Fruit fly (Drosophila melanogaster): ENCODE data around the gene Ir7f.

Ir7f gene

DNA sequence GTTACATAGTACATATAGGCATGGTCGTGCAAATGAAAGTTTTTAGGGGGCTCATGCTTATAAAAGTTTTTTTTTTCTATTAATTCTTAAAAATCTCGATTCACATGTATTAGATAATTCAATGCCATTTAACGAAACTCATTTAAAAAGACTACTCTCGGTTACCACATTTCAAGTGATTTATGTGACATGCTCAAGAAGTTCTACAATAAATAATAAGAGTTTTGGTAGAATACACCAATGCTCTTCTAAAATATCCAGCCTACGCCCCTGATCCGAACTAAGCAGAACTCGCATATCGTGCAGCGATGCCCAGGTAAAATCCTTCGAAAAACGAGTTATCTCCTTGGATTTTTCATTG lies 8.7 kb upstream of the Ir7f start (continued):
- no peak for TF ChIP-seq grau (tag; optimal IDR thresholded peaks at IDR 0.05)
- TF ChIP-seq Hr3 (GFP tag; optimal IDR thresholded peaks at IDR 0.05), result no peak
- no peak for TF ChIP-seq CG7745 (tag; optimal IDR thresholded peaks at IDR 0.05)
- no peak for TF ChIP-seq pho (GFP tag; optimal IDR thresholded peaks at IDR 0.05)
- TF ChIP-seq CG7357 (GFP tag; IDR thresholded peaks at IDR 0.05), result no peak
- TF ChIP-seq abd-A (tag; optimal IDR thresholded peaks at IDR 0.05), result no peak
- no peak for TF ChIP-seq CG15269 (tag; optimal IDR thresholded peaks at IDR 0.05)
- no peak for TF ChIP-seq Sin3A (optimal IDR thresholded peaks at IDR 0.05)
- no peak for TF ChIP-seq Bteb2 (GFP tag; optimal IDR thresholded peaks at IDR 0.05)
- no peak for TF ChIP-seq CG3065 (GFP tag; optimal IDR thresholded peaks at IDR 0.05)
- no peak for TF ChIP-seq CG2889 (GFP tag; IDR thresholded peaks at IDR 0.05)
- TF ChIP-seq onecut (GFP tag; IDR thresholded peaks at IDR 0.05), result no peak
- TF ChIP-seq CG10431 (GFP tag; optimal IDR thresholded peaks at IDR 0.05), result no peak
- no peak for TF ChIP-seq Dbx (GFP tag; IDR thresholded peaks at IDR 0.05)
- TF ChIP-seq org-1 (GFP tag; optimal IDR thresholded peaks at IDR 0.05), result no peak
- TF ChIP-seq CG6654 (GFP tag; optimal IDR thresholded peaks at IDR 0.05), result no peak
- TF ChIP-seq CG8359 (GFP tag; optimal IDR thresholded peaks at IDR 0.05; ENCODE audit: borderline replicate concordance), result no peak
- no peak for TF ChIP-seq Fer3 (tag; optimal IDR thresholded peaks at IDR 0.05)
- no peak for TF ChIP-seq Gug (GFP tag; IDR thresholded peaks at IDR 0.05)
- TF ChIP-seq CG17612 (GFP tag; IDR thresholded peaks at IDR 0.05), result no peak
- no peak for TF ChIP-seq dati (GFP tag; IDR thresholded peaks at IDR 0.05)
- no peak for TF ChIP-seq B-H2 (GFP tag; optimal IDR thresholded peaks at IDR 0.05)
- peak; percentile 8 for TF ChIP-seq CG17385 (GFP tag; optimal IDR thresholded peaks at IDR 0.05)
- TF ChIP-seq zfh2 (GFP tag; optimal IDR thresholded peaks at IDR 0.05), result no peak
- TF ChIP-seq CG31224 (GFP tag; IDR thresholded peaks at IDR 0.05), result no peak
- no peak for TF ChIP-seq pita (GFP tag; optimal IDR thresholded peaks at IDR 0.05)
- TF ChIP-seq HLHmδ (GFP tag; optimal IDR thresholded peaks at IDR 0.05), result no peak
- no peak for TF ChIP-seq NC2α (GFP tag; optimal IDR thresholded peaks at IDR 0.05)
- no peak for TF ChIP-seq CG10462 (GFP tag; optimal IDR thresholded peaks at IDR 0.05)
- no peak for TF ChIP-seq CG2116 (GFP tag; optimal IDR thresholded peaks at IDR 0.05)
- TF ChIP-seq dm (GFP tag; optimal IDR thresholded peaks at IDR 0.05), result no peak
- TF ChIP-seq Myb (GFP tag; optimal IDR thresholded peaks at IDR 0.05), result no peak
- TF ChIP-seq CG13775 (GFP tag; optimal IDR thresholded peaks at IDR 0.05), result peak; percentile 5
- TF ChIP-seq CG17912 (GFP tag; optimal IDR thresholded peaks at IDR 0.05), result no peak
- no peak for TF ChIP-seq CG2202 (tag; optimal IDR thresholded peaks at IDR 0.05)
- no peak for TF ChIP-seq Oli (tag; optimal IDR thresholded peaks at IDR 0.05)
- 0 out of 2 replicates have a peak, but pooled peaks have one; percentile 15 for TF ChIP-seq CG31441 (GFP tag; IDR thresholded peaks at IDR 0.05)
- no peak for TF ChIP-seq esg (GFP tag; conservative IDR thresholded peaks at IDR 0.05)
- TF ChIP-seq CG3995 (GFP tag; optimal IDR thresholded peaks at IDR 0.05), result no peak
- TF ChIP-seq Dad (GFP tag; optimal IDR thresholded peaks at IDR 0.05), result no peak
- no peak for TF ChIP-seq CTCF (GFP tag; optimal IDR thresholded peaks at IDR 0.05)
- TF ChIP-seq CG3281 (GFP tag; optimal IDR thresholded peaks at IDR 0.05), result no peak
- TF ChIP-seq CG7839 (tag; optimal IDR thresholded peaks at IDR 0.05), result peak; percentile 1
- TF ChIP-seq ham (GFP tag; IDR thresholded peaks at IDR 0.05), result no peak
- no peak for TF ChIP-seq hbn (GFP tag; IDR thresholded peaks at IDR 0.05; ENCODE audit: partially characterized antibody)
- no peak for TF ChIP-seq YL-1 (GFP tag; optimal IDR thresholded peaks at IDR 0.05)
- TF ChIP-seq CG14667 (GFP tag; IDR thresholded peaks at IDR 0.05), result no peak
- TF ChIP-seq Jarid2 (GFP tag; optimal IDR thresholded peaks at IDR 0.05), result no peak
- no peak for TF ChIP-seq Stat92E (GFP tag; optimal IDR thresholded peaks at IDR 0.05)
- no peak for TF ChIP-seq CG4707 (GFP tag; optimal IDR thresholded peaks at IDR 0.05)
- no peak for TF ChIP-seq CG8281 (tag; optimal IDR thresholded peaks at IDR 0.05)
- TF ChIP-seq CG13296 (GFP tag; optimal IDR thresholded peaks at IDR 0.05), result no peak
- no peak for TF ChIP-seq CkIIα-i1 (GFP tag; IDR thresholded peaks at IDR 0.05)
